Fruit fly (Drosophila melanogaster) Kc167 (cell line): Measurements from ENCODE around the gene CG42500.

Experiments used
- Myc ChIP-seq: fragments of >200 bp; optimal IDR thresholded peaks from 2 replicates; lab custom pipeline; 2017; ENCODE audit warnings: missing external identifiers
- Sin3A ChIP-seq: fragments of >200 bp; optimal IDR thresholded peaks from 2 replicates; lab custom pipeline; 2018; ENCODE audit warnings: missing external identifiers
- h ChIP-seq: fragments of >200 bp; optimal IDR thresholded peaks from 3 replicates; lab custom pipeline; 2018; ENCODE audit warnings: missing external identifiers
- insv ChIP-seq: fragments of >200 bp; optimal IDR thresholded peaks from 3 replicates; lab custom pipeline; 2018; ENCODE audit warnings: missing external identifiers
- psq ChIP-seq: fragments of >200 bp; optimal IDR thresholded peaks from 2 replicates; lab custom pipeline; 2017; ENCODE audit warnings: missing external identifiers
- ttk ChIP-seq: sonication (Bioruptor generic); optimal IDR thresholded peaks from 2 replicates; lab custom pipeline; 2017; ENCODE audit warnings: missing external identifiers

Gene CG42500

DNA sequence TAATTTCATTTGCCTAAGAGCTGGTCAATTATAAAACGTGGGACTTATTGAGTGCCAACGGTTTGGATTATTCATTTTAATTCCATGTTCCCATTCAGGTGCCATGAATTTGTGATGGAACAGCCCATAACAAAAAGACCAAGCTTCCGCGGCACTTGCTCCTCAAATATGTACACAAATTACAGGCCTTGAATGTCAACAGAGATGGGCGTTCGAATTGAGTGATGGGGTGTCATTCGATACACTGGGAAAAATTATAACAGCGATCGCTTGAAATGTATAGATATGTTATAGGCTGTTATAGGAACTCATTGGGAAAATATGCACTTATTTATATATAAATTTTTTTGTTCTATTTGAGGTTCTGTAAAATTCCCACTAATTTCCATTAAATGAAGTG is 36.4 kb downstream of the CG42500 start:
- TF ChIP-seq Myc (no peak), h (lab: Kevin White, UChicago) (no peak), insv (lab: Kevin White, UChicago) (no peak), Sin3A (lab: Kevin White, UChicago) (no peak), psq (lab: Kevin White, UChicago) (no peak), ttk (lab: Kevin White, UChicago) (no peak)

DNA sequence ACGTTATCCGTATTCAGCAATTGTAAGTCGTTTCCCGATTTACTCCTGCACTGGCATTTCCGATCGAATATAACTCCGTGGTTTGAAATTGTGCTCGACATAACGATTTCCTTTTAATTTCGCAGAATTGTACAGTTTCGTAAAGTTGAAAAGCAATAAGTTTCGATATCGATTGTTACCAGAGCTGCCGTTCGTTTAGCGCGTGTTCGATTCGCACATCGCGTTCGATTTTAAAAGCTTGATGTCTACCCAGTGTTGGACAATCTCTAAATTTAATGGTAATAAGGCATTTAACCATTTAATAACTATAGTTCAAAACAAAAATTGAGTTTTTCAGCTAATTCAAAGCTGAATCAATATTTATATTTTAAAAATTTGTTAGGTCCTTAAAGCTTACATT is 40.4 kb downstream of the CG42500 start, which contains the start of gene CG14357:
Gene CG14357 (minus strand): TSS at position 101 of the 400 bp plus-strand sequence.
- TF ChIP-seq Myc (no peak), ttk (lab: Kevin White, UChicago) (no peak), insv (lab: Kevin White, UChicago) (no peak), psq (lab: Kevin White, UChicago) (no peak), h (lab: Kevin White, UChicago) (no peak)

DNA sequence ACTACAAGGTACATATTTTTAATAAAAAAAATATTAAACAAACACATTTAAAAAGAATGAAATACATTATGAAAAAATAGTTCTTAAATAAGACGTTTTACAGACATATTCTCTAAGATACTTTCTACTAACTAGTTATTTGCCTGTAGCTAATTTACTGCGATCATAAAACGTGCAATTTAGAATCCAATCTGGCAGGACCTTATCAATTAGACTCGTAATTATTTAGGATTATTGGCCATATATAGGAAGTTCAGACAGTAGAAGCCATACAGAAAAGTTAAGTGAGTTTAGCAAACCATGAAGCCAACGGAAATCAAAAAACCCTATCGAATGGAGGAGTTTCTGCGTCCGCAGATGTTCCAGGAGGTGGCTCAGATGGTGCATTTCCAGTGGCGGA is 43.3 kb downstream of the CG42500 start, which contains the start of gene Or88a:
Gene Or88a (plus strand): TSS at position 301 of the 400 bp plus-strand sequence.
- TF ChIP-seq h (lab: Kevin White, UChicago) (no peak), Sin3A (lab: Kevin White, UChicago) (no peak), insv (lab: Kevin White, UChicago) (no peak), ttk (lab: Kevin White, UChicago) (no peak), psq (lab: Kevin White, UChicago) (no peak), Myc (no peak)

DNA sequence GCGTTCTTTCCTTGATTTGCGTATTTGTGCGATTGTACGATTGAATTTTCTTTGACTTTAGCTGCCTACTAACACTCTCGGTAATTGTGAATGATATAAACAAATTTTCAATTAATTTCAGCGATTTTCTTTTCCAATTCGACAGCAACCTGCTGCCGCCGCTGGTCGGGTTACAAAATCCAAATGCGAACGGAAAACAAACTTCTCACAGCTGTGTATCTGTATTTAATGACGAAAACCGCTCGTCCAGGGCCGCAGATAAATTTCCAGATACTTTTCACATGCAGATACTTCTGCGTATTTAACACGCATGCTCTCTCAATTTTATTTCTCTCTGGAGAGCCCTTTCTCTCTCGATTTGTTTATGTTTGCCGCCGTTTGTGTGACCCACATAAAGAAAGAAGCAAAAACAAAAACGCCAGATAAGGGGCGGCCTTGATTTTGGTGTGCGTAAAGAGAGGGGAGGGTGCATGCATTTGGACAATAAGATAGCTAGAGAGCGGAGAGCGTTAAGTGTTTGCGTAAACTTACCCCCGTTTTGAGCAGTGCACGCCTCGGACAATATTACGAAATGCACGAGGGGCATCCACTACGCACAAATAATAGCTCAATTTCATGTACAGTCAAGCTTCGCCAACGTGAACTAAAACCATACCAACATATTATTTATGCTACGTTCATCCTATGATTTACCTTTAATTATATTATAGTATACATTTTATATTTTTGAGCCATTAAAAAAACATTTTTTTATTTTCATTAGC is 44.1 kb downstream of the CG42500 start, which contains the start of gene CG12402:
Gene CG12402 (minus strand): TSS at position 164 of the 764 bp plus-strand sequence.
- no peak for TF ChIP-seq Sin3A (lab: Kevin White, UChicago)
- no peak for TF ChIP-seq insv (lab: Kevin White, UChicago)
- TF ChIP-seq psq (lab: Kevin White, UChicago) = no peak
- TF ChIP-seq ttk (lab: Kevin White, UChicago) = no peak
- no peak for TF ChIP-seq Myc
- no peak for TF ChIP-seq h (lab: Kevin White, UChicago)

DNA sequence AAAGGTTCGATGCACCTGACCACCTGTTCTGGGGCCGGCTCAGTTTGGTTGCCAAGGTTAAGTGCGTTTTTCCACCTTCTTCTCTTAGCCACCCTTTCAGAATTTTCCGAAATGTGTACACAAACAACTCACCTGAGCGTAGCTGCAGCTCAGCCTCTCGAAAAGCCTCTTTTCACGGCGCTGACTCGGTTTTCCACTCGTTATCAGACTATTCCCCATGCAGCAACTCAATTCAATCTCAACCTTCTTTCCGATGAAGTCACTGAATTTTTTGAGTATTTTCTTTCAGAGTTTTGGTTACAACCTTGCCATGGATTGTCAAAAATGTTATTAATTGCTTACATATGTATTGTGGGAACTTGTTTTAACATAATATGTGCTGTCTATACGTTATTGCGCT is 44.9 kb downstream of the CG42500 start:
- TF ChIP-seq h (lab: Kevin White, UChicago) (no peak), ttk (lab: Kevin White, UChicago) (no peak), psq (lab: Kevin White, UChicago) (no peak), Myc (no peak), Sin3A (lab: Kevin White, UChicago) (no peak), insv (lab: Kevin White, UChicago) (no peak)

DNA sequence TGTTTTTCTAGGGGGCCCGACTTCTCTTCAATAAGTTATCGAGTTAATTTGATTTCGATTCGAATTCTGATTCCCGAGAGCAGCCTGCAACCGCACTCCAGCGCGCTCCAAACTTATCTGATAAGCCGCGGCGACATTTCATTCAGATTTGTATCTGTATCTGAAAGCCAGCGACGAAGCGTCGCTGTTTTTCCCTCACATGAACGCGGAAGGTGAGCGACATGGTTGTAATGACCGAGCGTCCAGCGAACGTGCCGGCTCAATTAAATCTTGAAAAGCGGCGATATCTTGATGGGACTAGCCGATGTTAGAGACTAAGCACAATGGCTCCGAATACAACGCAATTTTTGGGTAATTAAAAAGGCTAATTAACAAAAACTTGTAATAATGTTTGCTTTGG is 49.4 kb downstream of the CG42500 start, which contains the start of gene PK1-R:
Gene PK1-R (minus strand): TSS at position 101 of the 400 bp plus-strand sequence.
- TF ChIP-seq h (lab: Kevin White, UChicago) (no peak), Sin3A (lab: Kevin White, UChicago) (no peak), ttk (lab: Kevin White, UChicago) (no peak)
